Fruit fly (Drosophila melanogaster) whole organism, embryonic: ENCODE measurements around the gene CG10064.

ENCODE experiments used
- Bdp1 ChIP-seq: fragments of 200-800 bp; sonication (Bioruptor generic); optimal IDR thresholded peaks from 3 replicates; lab custom pipeline; 2016; ENCODE audit warnings: missing biosample characterization, missing genetic modification characterization
- CG10959 ChIP-seq: fragments of 200-800 bp; sonication (Bioruptor generic); IDR thresholded peaks from 2 replicates; pipeline ENCODE4 v1.3.6; 2022; ENCODE audit warnings: missing biosample characterization, missing genetic modification characterization
- CG12391 ChIP-seq: fragments of 200-800 bp; sonication (Bioruptor generic); optimal IDR thresholded peaks from 3 replicates; lab custom pipeline; 2018; ENCODE audit warnings: missing biosample characterization, mild to moderate bottlenecking, missing genetic modification characterization, moderate library complexity
- CG14050 ChIP-seq: fragments of 200-800 bp; sonication (Bioruptor generic); IDR thresholded peaks from 3 replicates; pipeline ENCODE4 v1.3.6; 2022; ENCODE audit warnings: missing biosample characterization, missing genetic modification characterization
- CG14965 ChIP-seq: fragments of 200-800 bp; sonication (Bioruptor generic); optimal IDR thresholded peaks from 2 replicates; lab custom pipeline; 2016; ENCODE audit warnings: missing biosample characterization, missing genetic modification characterization, borderline replicate concordance
- CG15011 ChIP-seq: fragments of 200-800 bp; sonication (Bioruptor generic); optimal IDR thresholded peaks from 3 replicates; lab custom pipeline; 2018; ENCODE audit warnings: missing biosample characterization, mild to moderate bottlenecking, missing genetic modification characterization
- CG15269 ChIP-seq: fragments of 200-800 bp; sonication (Bioruptor generic); optimal IDR thresholded peaks from 2 replicates; lab custom pipeline; 2018; ENCODE audit warnings: missing biosample characterization, mild to moderate bottlenecking, missing genetic modification characterization, moderate library complexity
- CG15514 ChIP-seq: fragments of 200-800 bp; sonication (Bioruptor generic); optimal IDR thresholded peaks from 3 replicates; lab custom pipeline; 2017; ENCODE audit warnings: missing biosample characterization, missing genetic modification characterization, mild to moderate bottlenecking, moderate library complexity, missing genetic modification reagents
- CG18764 ChIP-seq: fragments of 200-800 bp; sonication (Bioruptor generic); optimal IDR thresholded peaks from 3 replicates; lab custom pipeline; 2016; ENCODE audit warnings: missing biosample characterization, missing genetic modification characterization
- CG2875 ChIP-seq: fragments of 200-800 bp; sonication (Bioruptor generic); optimal IDR thresholded peaks from 2 replicates; lab custom pipeline; 2017; ENCODE audit warnings: missing biosample characterization, mild to moderate bottlenecking, missing genetic modification characterization, missing genetic modification reagents
- CG3163 ChIP-seq: fragments of 200-800 bp; sonication (Bioruptor generic); optimal IDR thresholded peaks from 3 replicates; lab custom pipeline; 2016; ENCODE audit warnings: missing biosample characterization, missing genetic modification characterization
- CG3847 ChIP-seq: fragments of 200-800 bp; sonication (Bioruptor generic); IDR thresholded peaks from 2 replicates; pipeline ENCODE4 v1.3.6; 2022; ENCODE audit warnings: missing biosample characterization, missing genetic modification characterization
- CG4617 ChIP-seq: fragments of 200-800 bp; sonication (Bioruptor generic); optimal IDR thresholded peaks from 3 replicates; lab custom pipeline; 2016; ENCODE audit warnings: missing biosample characterization, missing genetic modification characterization, borderline replicate concordance
- CG7357 ChIP-seq: fragments of 200-800 bp; sonication (Bioruptor generic); IDR thresholded peaks from 3 replicates; pipeline ENCODE4 v1.3.6; 2022; ENCODE audit warnings: missing biosample characterization, missing genetic modification characterization
- CG7372 ChIP-seq: fragments of 200-800 bp; sonication (Bioruptor generic); IDR thresholded peaks from 2 replicates; pipeline ENCODE4 v1.3.6; 2022; ENCODE audit warnings: missing biosample characterization, missing genetic modification characterization
- CG7963 ChIP-seq: fragments of 200-800 bp; sonication (Bioruptor generic); IDR thresholded peaks from 3 replicates; pipeline ENCODE4 v1.3.6; 2022; ENCODE audit warnings: missing biosample characterization, missing genetic modification characterization; ENCODE audit not compliant: partially characterized antibody
- CG8290 ChIP-seq, 3 experiments: fragments of 200-800 bp; sonication (Bioruptor generic); optimal IDR thresholded peaks; 2 replicates each; lab custom pipeline; 2016 to 2019; ENCODE audit warnings: missing biosample characterization in 3 of 3, missing genetic modification characterization in 3 of 3, mild to moderate bottlenecking in 2 of 3, moderate library complexity in 1 of 3
- CG9215 ChIP-seq: fragments of 200-800 bp; sonication (Bioruptor generic); IDR thresholded peaks from 2 replicates; pipeline ENCODE4 v1.3.6; 2022; ENCODE audit warnings: missing biosample characterization, missing genetic modification characterization
- CG9817 ChIP-seq: fragments of 200-800 bp; sonication (Bioruptor generic); optimal IDR thresholded peaks from 2 replicates; lab custom pipeline; 2018; ENCODE audit warnings: missing biosample characterization, mild to moderate bottlenecking, missing genetic modification characterization, moderate library complexity
- CG9932 ChIP-seq: fragments of 200-800 bp; sonication (Bioruptor generic); IDR thresholded peaks from 2 replicates; pipeline ENCODE4 v1.3.6; 2022; ENCODE audit warnings: missing biosample characterization, missing genetic modification characterization
- D ChIP-seq, 2 experiments: fragments of 200-800 bp in 1 of 2; fragments of >200 bp in 1 of 2; sonication (Bioruptor generic) in 1 of 2; optimal IDR thresholded peaks; 2 replicates in 1 of 2; 3 replicates in 1 of 2; lab custom pipeline; 2017; ENCODE audit warnings: mild to moderate bottlenecking in 1 of 2, missing biosample characterization in 1 of 2, missing genetic modification characterization in 1 of 2, missing genetic modification reagents in 1 of 2
- Doc2 ChIP-seq: fragments of 200-800 bp; sonication (Bioruptor generic); IDR thresholded peaks from 2 replicates; pipeline ENCODE4 v1.3.6; 2022; ENCODE audit warnings: missing biosample characterization, missing genetic modification characterization
- Eip74EF ChIP-seq, 2 experiments: fragments of 200-800 bp in 1 of 2; fragments of >200 bp in 1 of 2; sonication (Bioruptor generic) in 1 of 2; optimal IDR thresholded peaks; 2 replicates each; lab custom pipeline; 2017 to 2019; ENCODE audit warnings: missing biosample characterization in 2 of 2, missing genetic modification characterization in 2 of 2, mild to moderate bottlenecking in 1 of 2, moderate library complexity in 1 of 2
- Ets65A ChIP-seq: fragments of 200-800 bp; sonication (Bioruptor generic); peaks from one replicate; lab custom pipeline; 2016; ENCODE audit warnings: missing biosample characterization, missing genetic modification characterization
- H15 ChIP-seq: fragments of 200-800 bp; sonication (Bioruptor generic); IDR thresholded peaks from 3 replicates; pipeline ENCODE4 v1.3.6; 2022; ENCODE audit warnings: missing biosample characterization, missing genetic modification characterization
- HLH3B ChIP-seq: fragments of 200-800 bp; sonication (Bioruptor generic); IDR thresholded peaks from 2 replicates; pipeline ENCODE4 v1.3.6; 2022; ENCODE audit warnings: missing biosample characterization, missing genetic modification characterization
- Hand ChIP-seq: fragments of 200-800 bp; sonication (Bioruptor generic); optimal IDR thresholded peaks from 2 replicates; lab custom pipeline; 2017; ENCODE audit warnings: mild to moderate bottlenecking, missing biosample characterization, missing genetic modification reagents, missing genetic modification characterization
- NFAT ChIP-seq: fragments of 200-800 bp; sonication (Bioruptor generic); IDR thresholded peaks from 2 replicates; pipeline ENCODE4 v1.3.6; 2022; ENCODE audit warnings: missing biosample characterization, missing genetic modification characterization
- Nf-YB ChIP-seq: fragments of 200-800 bp; sonication (Bioruptor generic); optimal IDR thresholded peaks from 3 replicates; lab custom pipeline; 2019; ENCODE audit warnings: missing biosample characterization, mild to moderate bottlenecking, missing genetic modification characterization, moderate library complexity
- Six4 ChIP-seq: fragments of 200-800 bp; sonication (Bioruptor generic); optimal IDR thresholded peaks from 2 replicates; lab custom pipeline; 2016; ENCODE audit warnings: missing biosample characterization, missing genetic modification characterization
- Tbp ChIP-seq: fragments of >200 bp; optimal IDR thresholded peaks from 2 replicates; lab custom pipeline; 2018; ENCODE audit warnings: missing biosample characterization, missing genetic modification characterization
- YL-1 ChIP-seq: fragments of 200-800 bp; sonication (Bioruptor generic); optimal IDR thresholded peaks from 3 replicates; lab custom pipeline; 2017; ENCODE audit warnings: missing biosample characterization, mild to moderate bottlenecking, missing genetic modification characterization
- al ChIP-seq: fragments of 200-800 bp; sonication (Bioruptor generic); IDR thresholded peaks from 2 replicates; pipeline ENCODE4 v1.3.6; 2022; ENCODE audit warnings: missing biosample characterization, missing genetic modification characterization
- ase ChIP-seq: fragments of 200-800 bp; sonication (Bioruptor generic); IDR thresholded peaks from 3 replicates; pipeline ENCODE4 v1.3.6; 2022; ENCODE audit warnings: missing biosample characterization, missing genetic modification characterization
- cad ChIP-seq: fragments of >200 bp; optimal IDR thresholded peaks from 2 replicates; lab custom pipeline; 2017; ENCODE audit warnings: missing biosample characterization, missing genetic modification characterization
- cato ChIP-seq: fragments of 200-800 bp; sonication (Bioruptor generic); optimal IDR thresholded peaks from 2 replicates; lab custom pipeline; 2016; ENCODE audit warnings: missing biosample characterization, missing genetic modification characterization, borderline replicate concordance
- dati ChIP-seq: fragments of 200-800 bp; sonication (Bioruptor generic); IDR thresholded peaks from 2 replicates; pipeline ENCODE4 v1.3.6; 2022; ENCODE audit warnings: missing biosample characterization, missing genetic modification characterization
- dmrt99B ChIP-seq: fragments of 200-800 bp; sonication (Bioruptor generic); optimal IDR thresholded peaks from 2 replicates; lab custom pipeline; 2018; ENCODE audit warnings: missing biosample characterization, mild to moderate bottlenecking, missing genetic modification characterization, moderate library complexity
- dysf ChIP-seq: fragments of 200-800 bp; sonication (Bioruptor generic); IDR thresholded peaks from 3 replicates; pipeline ENCODE4 v1.3.6; 2022; ENCODE audit warnings: missing biosample characterization, missing genetic modification characterization
- fd3F ChIP-seq: fragments of 200-800 bp; sonication (Bioruptor generic); optimal IDR thresholded peaks from 2 replicates; lab custom pipeline; 2018; ENCODE audit warnings: missing biosample characterization, mild to moderate bottlenecking, missing genetic modification characterization, moderate library complexity
- lmd ChIP-seq: fragments of 200-800 bp; sonication (Bioruptor generic); IDR thresholded peaks from 2 replicates; pipeline ENCODE4 v1.3.6; 2022; ENCODE audit warnings: missing biosample characterization, missing genetic modification characterization
- nau ChIP-seq: fragments of 200-800 bp; sonication (Bioruptor generic); optimal IDR thresholded peaks from 3 replicates; lab custom pipeline; 2017; ENCODE audit warnings: missing biosample characterization, mild to moderate bottlenecking, missing genetic modification characterization, missing genetic modification reagents
- odd ChIP-seq: fragments of 200-800 bp; sonication (Bioruptor generic); optimal IDR thresholded peaks from 2 replicates; lab custom pipeline; 2017; ENCODE audit warnings: missing biosample characterization, mild to moderate bottlenecking, missing genetic modification characterization
- rib ChIP-seq: fragments of 200-800 bp; sonication (Bioruptor generic); IDR thresholded peaks from 2 replicates; pipeline ENCODE4 v1.3.6; 2022; ENCODE audit warnings: missing biosample characterization, missing genetic modification characterization
- salm ChIP-seq: fragments of 200-800 bp; sonication (Bioruptor generic); optimal IDR thresholded peaks from 2 replicates; lab custom pipeline; 2018; ENCODE audit warnings: missing biosample characterization, mild to moderate bottlenecking, missing genetic modification characterization
- sisA ChIP-seq: fragments of 200-800 bp; sonication (Bioruptor generic); IDR thresholded peaks from 2 replicates; pipeline ENCODE4 v1.3.6; 2022; ENCODE audit warnings: missing biosample characterization, missing genetic modification characterization
- sr ChIP-seq: fragments of 200-800 bp; sonication (Bioruptor generic); IDR thresholded peaks from 3 replicates; pipeline ENCODE4 v1.3.6; 2022; ENCODE audit warnings: missing biosample characterization, missing genetic modification characterization
- ssp ChIP-seq: fragments of 200-800 bp; sonication (Bioruptor generic); IDR thresholded peaks from 2 replicates; pipeline ENCODE4 v1.3.6; 2022; ENCODE audit warnings: missing biosample characterization, missing genetic modification characterization
- toy ChIP-seq: fragments of 200-800 bp; sonication (Bioruptor generic); IDR thresholded peaks from 2 replicates; pipeline ENCODE4 v1.3.6; 2022; ENCODE audit warnings: missing biosample characterization, missing genetic modification characterization
- wor ChIP-seq: fragments of 200-800 bp; sonication (Bioruptor generic); IDR thresholded peaks from 2 replicates; pipeline ENCODE4 v1.3.6; 2022; ENCODE audit warnings: missing biosample characterization, missing genetic modification characterization

The CG10064 gene

DNA sequence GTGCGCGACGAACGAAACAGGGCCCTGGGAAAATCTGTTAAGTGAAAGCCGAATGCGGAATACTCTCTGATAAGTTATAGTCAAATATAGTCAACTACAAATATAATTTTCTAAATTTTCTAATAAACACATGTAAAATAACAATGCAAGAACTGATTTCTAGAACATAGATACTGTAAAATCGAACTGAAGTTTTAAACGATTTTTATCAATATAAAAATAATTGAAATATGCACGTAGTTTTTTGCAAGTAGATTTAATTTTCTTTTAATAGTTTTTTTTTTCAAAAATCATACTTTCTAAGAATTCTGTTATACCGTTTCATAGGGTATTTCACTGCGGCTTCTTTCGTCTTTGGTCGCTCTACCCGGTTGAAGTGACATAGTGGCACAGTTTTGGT, 40.7 kb upstream of the CG10064 start (continued):
- peak; percentile 9 for TF ChIP-seq CG8290 (GFP tag; optimal IDR thresholded peaks at IDR 0.05; lab: Kevin White, UChicago)
- TF ChIP-seq CG8290 (tag; optimal IDR thresholded peaks at IDR 0.05; lab: Kevin White, UChicago), result no peak
- no peak for TF ChIP-seq rib (GFP tag; lab: Robert Waterston, UW)
- peak; percentile 56 for TF ChIP-seq Hand
- TF ChIP-seq odd (GFP tag; lab: Kevin White, UChicago), result peak; percentile 85
- TF ChIP-seq CG12391, result peak; percentile 91
- 0 out of 2 replicates have a peak, but pooled peaks have one; percentile 22 for TF ChIP-seq CG10959 (GFP tag; lab: Robert Waterston, UW)
- 0 out of 2 replicates have a peak, but pooled peaks have one; percentile 22 for TF ChIP-seq CG9215 (GFP tag; lab: Robert Waterston, UW)
- peak; percentile 89 for TF ChIP-seq dysf (GFP tag; lab: Robert Waterston, UW)
- TF ChIP-seq Doc2, result no peak
- no peak for TF ChIP-seq dati (GFP tag; lab: Robert Waterston, UW)
- peak; percentile 78 for TF ChIP-seq lmd
- TF ChIP-seq cad (GFP tag; lab: Kevin White, UChicago), result no peak
- peak; percentile 70 for TF ChIP-seq CG18764 (GFP tag; lab: Kevin White, UChicago)
- TF ChIP-seq salm (tag; lab: Kevin White, UChicago), result peak; percentile 64
- no peak for TF ChIP-seq NFAT (GFP tag; lab: Robert Waterston, UW)
- TF ChIP-seq CG9817 (tag; lab: Kevin White, UChicago), result peak; percentile 70
- no peak for TF ChIP-seq Tbp
- TF ChIP-seq CG15011 (GFP tag; lab: Kevin White, UChicago), result peak; percentile 75
- peak; percentile 8 for TF ChIP-seq CG4617 (GFP tag; lab: Kevin White, UChicago)
- peak; percentile 67 for TF ChIP-seq nau (GFP tag; lab: Kevin White, UChicago)
- peak; percentile 48 for TF ChIP-seq ssp (GFP tag; lab: Robert Waterston, UW)
- no peak for TF ChIP-seq CG3163 (GFP tag; lab: Kevin White, UChicago)
- no peak for TF ChIP-seq toy (GFP tag; lab: Robert Waterston, UW)
- peak; percentile 35 for TF ChIP-seq cato (GFP tag; lab: Kevin White, UChicago)
- no peak for TF ChIP-seq al (GFP tag; lab: Robert Waterston, UW)
- peak; percentile 77 for TF ChIP-seq Six4 (GFP tag; lab: Kevin White, UChicago)
- no peak for TF ChIP-seq CG14965 (GFP tag; lab: Kevin White, UChicago)
- peak; percentile 93 for TF ChIP-seq CG15269 (tag; lab: Kevin White, UChicago)
- TF ChIP-seq sisA, result peak; percentile 66
- peak; percentile 60; the same call in 1 of the 2 replicates for TF ChIP-seq CG7372 (GFP tag; lab: Robert Waterston, UW)
- peak; percentile 60; the same call in 1 of the 3 replicates for TF ChIP-seq H15 (GFP tag; lab: Robert Waterston, UW)
- TF ChIP-seq HLH3B, result peak; percentile 68
- peak; percentile 49 for TF ChIP-seq CG2875 (GFP tag; lab: Kevin White, UChicago)
- TF ChIP-seq CG15514 (GFP tag; lab: Kevin White, UChicago), result peak; percentile 54
- no peak for TF ChIP-seq CG7963 (GFP tag; lab: Robert Waterston, UW)
- TF ChIP-seq Bdp1, result peak; percentile 36
- TF ChIP-seq ase, result peak; percentile 52; the same call in 2 of the 3 replicates
- peak; percentile 64 for TF ChIP-seq CG14050 (GFP tag; lab: Robert Waterston, UW)
- peak; percentile 82; the same call in 1 of the 2 replicates for TF ChIP-seq wor (GFP tag; lab: Robert Waterston, UW)
- TF ChIP-seq sr, result no peak
- peak; percentile 67 for TF ChIP-seq Ets65A (GFP tag; lab: Kevin White, UChicago)
- peak; percentile 41; the same call in 1 of the 2 replicates for TF ChIP-seq CG3847 (GFP tag; lab: Robert Waterston, UW)
- peak; percentile 77 for TF ChIP-seq fd3F (GFP tag; lab: Kevin White, UChicago)
- peak; percentile 77 for TF ChIP-seq Nf-YB (GFP tag; lab: Kevin White, UChicago)
- TF ChIP-seq CG7357 (GFP tag; lab: Robert Waterston, UW), result peak; percentile 62; the same call in 1 of the 3 replicates
- TF ChIP-seq dmrt99B (tag; lab: Kevin White, UChicago), result peak; percentile 96
- TF ChIP-seq YL-1 (GFP tag; lab: Kevin White, UChicago), result peak; percentile 25
- TF ChIP-seq Eip74EF (GFP tag; optimal IDR thresholded peaks at IDR 0.05; lab: Kevin White, UChicago), result peak in 1 of 2 experiments; percentile 94
- TF ChIP-seq D (optimal IDR thresholded peaks at IDR 0.05; lab: Kevin White, UChicago), result no peak
- TF ChIP-seq D (GFP tag; optimal IDR thresholded peaks at IDR 0.05; lab: Kevin White, UChicago), result peak; percentile 88
- 0 out of 2 replicates have a peak, but pooled peaks have one; percentile 18 for TF ChIP-seq CG9932 (GFP tag; lab: Robert Waterston, UW)
